Worm (Caenorhabditis elegans) whole organism, late embryonic: ENCODE measurements around the gene F42A9.3.

Source experiments
- ama-1 ChIP-seq: fragments of 150-350 bp; optimal IDR thresholded peaks from 2 replicates; lab custom pipeline; 2014
- ceh-45 ChIP-seq: fragments of 200-800 bp; sonication (Bioruptor generic); IDR thresholded peaks from 2 replicates; pipeline ENCODE4 v1.3.6; 2022; ENCODE audit warnings: missing genetic modification reagents, missing genetic modification characterization, missing compliant biosample characterization
- dmd-4 ChIP-seq: sonication (generic microtip); optimal IDR thresholded peaks from 2 replicates; lab custom pipeline; 2016; ENCODE audit warnings: borderline replicate concordance, missing genetic modification characterization, missing compliant biosample characterization
- npax-4 ChIP-seq: sonication (generic microtip); optimal IDR thresholded peaks from 2 replicates; lab custom pipeline; 2016; ENCODE audit warnings: missing genetic modification characterization, missing compliant biosample characterization
- pha-2 ChIP-seq: sonication (generic microtip); optimal IDR thresholded peaks from 2 replicates; lab custom pipeline; 2017; ENCODE audit warnings: mild to moderate bottlenecking, missing genetic modification characterization, missing compliant biosample characterization
- pha-4 ChIP-seq: fragments of 150-350 bp; optimal IDR thresholded peaks from 2 replicates; lab custom pipeline; 2018; ENCODE audit warnings: missing biosample characterization, missing genetic modification reagents, missing genetic modification characterization
- syd-9 ChIP-seq: sonication (generic microtip); optimal IDR thresholded peaks from 2 replicates; lab custom pipeline; 2016; ENCODE audit warnings: mild to moderate bottlenecking, missing genetic modification characterization, moderate library complexity, missing compliant biosample characterization

DNA sequence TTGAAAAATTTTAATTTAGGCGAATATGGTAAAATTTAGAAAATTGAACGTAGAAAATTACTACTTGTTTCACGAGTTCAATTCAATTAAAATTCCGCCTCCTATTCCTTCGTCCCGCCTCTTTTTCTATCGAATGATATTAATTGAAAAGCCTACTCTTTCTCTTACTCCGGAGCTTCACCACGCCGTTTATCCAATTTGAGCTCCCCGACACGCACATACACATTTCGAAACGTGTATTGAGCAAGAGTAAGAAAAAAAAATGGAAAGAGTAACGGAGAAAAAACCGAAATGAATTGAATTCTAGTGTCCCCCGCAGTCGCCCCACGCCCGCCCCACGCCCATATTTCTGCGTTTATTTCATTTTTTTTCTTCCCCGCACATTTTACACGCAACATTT, 9.2 kb downstream of the F42A9.3 start:
- TF ChIP-seq ceh-45 (GFP tag; lab: Robert Waterston, UW) (no peak), npax-4 (tag; lab: Kevin White, UChicago) (no peak), ama-1 (lab: Kevin White, UChicago) (no peak), pha-2 (no peak), dmd-4 (tag; lab: Kevin White, UChicago) (no peak), syd-9 (tag; lab: Kevin White, UChicago) (no peak), pha-4 (tag; lab: Kevin White, UChicago) (no peak)
